Worm (Caenorhabditis elegans): ENCODE data around the gene inft-2.

Gene inft-2

ce11 chrV:13002070-13002469, at the start of gene inft-2:
Gene inft-2, plus strand, starts transcription at chrV:13002317.
- no peak for TF ChIP-seq him-1 (tag; optimal IDR thresholded peaks at IDR 0.05)
- no peak for TF ChIP-seq W03F9.2 (tag; optimal IDR thresholded peaks at IDR 0.05)
- TF ChIP-seq dao-5 (tag; optimal IDR thresholded peaks at IDR 0.05) = no peak

DNA sequence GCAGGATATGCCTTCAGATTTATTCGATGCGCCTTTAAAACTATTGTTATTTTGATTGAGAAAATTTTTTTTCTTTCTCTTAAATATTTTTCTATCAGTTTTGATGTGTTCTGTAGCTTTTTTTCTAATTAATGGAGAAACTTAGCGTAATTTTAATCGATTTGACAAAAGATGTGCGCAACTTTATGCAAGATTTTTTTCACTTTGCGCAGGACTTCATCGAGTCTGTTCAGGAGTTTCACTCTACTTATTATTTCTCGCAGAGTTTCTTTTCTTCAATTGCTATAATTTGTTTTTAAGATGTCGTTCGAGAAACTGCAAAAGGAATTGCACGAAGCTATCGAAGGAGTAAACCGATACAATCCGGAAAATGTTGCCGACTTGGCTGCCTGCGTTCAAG, 48.4 kb upstream of the inft-2 start, which contains the start of gene eif-3.K:
Gene eif-3.K (plus strand): TSS at position 301 of the 400 bp plus-strand sequence.
- TF ChIP-seq him-1 (tag; optimal IDR thresholded peaks at IDR 0.05) (no peak), dao-5 (tag; optimal IDR thresholded peaks at IDR 0.05) (no peak), W03F9.2 (tag; optimal IDR thresholded peaks at IDR 0.05) (no peak)

DNA sequence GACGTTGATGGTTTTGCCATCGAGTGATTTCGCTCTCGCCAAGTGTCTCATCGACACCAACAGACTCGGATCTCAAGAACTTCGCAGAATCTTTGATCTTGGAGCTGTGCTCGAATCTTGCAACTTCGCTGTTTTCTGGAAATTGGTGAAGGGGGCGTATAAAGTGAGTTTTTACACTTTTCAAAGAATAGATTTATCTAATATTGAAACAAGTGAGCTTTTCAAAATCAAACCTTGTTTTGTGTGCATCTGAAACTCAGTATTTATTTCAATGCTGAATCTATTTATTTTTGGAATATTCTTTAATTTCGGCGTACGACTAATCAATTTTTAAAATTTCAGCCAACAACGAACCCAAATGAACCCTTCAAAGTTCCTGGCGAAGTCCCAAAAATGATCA, 47.9 kb upstream of the inft-2 start:
- TF ChIP-seq him-1 (tag; optimal IDR thresholded peaks at IDR 0.05) = no peak
- no peak for TF ChIP-seq dao-5 (tag; optimal IDR thresholded peaks at IDR 0.05)
- TF ChIP-seq W03F9.2 (tag; optimal IDR thresholded peaks at IDR 0.05) = no peak

DNA sequence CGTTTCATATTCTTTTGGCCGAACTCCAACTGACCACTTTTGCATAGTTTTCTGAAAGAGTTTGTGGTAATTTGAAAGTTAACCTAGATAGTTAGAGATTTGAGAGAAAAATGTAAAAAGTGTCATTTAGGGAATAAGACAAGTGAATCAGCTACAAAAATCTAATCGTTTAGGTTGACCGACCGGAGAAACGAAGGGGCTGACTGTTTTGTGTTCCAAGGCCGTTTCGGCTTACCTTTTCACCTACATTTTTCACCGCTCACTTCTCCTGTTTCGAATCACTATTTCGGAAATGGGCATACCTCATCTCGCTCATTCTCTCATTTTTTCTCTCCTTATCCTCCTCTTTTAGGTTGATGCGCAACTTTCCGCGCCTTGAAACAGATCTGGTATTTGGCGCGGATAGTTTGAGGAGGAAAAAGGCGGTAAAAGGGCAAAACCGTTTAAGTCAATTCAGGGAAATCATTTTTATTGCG, 41.0 kb upstream of the inft-2 start, which contains the start of gene mpst-7:
Gene mpst-7 (minus strand): TSS at position 51 of the 476 bp plus-strand sequence.
- no peak for TF ChIP-seq W03F9.2 (tag; optimal IDR thresholded peaks at IDR 0.05)
- TF ChIP-seq dao-5 (tag; optimal IDR thresholded peaks at IDR 0.05) = no peak
- TF ChIP-seq him-1 (tag; optimal IDR thresholded peaks at IDR 0.05) = no peak

DNA sequence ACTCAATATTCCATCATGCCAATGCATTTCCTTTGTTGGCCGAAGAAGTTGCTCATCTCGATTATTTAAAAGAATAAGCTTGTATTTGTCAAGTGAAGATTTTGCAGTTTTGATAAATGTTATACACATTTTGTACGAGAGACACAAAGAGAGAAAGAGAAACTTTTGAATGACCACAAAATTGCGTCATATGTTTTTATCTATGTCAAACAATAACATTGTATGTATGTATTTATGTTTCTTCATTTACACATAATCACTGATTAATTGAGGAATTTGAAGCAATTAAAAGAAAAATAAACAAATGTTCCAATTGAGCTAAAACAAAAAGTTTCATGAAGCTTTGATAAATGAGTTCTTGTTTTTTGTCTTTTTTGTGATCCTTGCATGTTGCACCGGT, 38.9 kb upstream of the inft-2 start, which contains the start of gene hrg-9:
Gene hrg-9 (minus strand): TSS at position 152 of the 400 bp plus-strand sequence.
- TF ChIP-seq him-1 (tag; optimal IDR thresholded peaks at IDR 0.05) (no peak), W03F9.2 (tag; optimal IDR thresholded peaks at IDR 0.05) (no peak)

- TF ChIP-seq W03F9.2 (tag; optimal IDR thresholded peaks at IDR 0.05) (no peak), dao-5 (tag; optimal IDR thresholded peaks at IDR 0.05) (no peak), him-1 (tag; optimal IDR thresholded peaks at IDR 0.05) (no peak)
Observed at ce11 chrV:12964076-12964475, 38.0 kb upstream of the inft-2 start, which contains the start of gene srd-35. Gene srd-35, plus strand, starts transcription at chrV:12964376.

DNA sequence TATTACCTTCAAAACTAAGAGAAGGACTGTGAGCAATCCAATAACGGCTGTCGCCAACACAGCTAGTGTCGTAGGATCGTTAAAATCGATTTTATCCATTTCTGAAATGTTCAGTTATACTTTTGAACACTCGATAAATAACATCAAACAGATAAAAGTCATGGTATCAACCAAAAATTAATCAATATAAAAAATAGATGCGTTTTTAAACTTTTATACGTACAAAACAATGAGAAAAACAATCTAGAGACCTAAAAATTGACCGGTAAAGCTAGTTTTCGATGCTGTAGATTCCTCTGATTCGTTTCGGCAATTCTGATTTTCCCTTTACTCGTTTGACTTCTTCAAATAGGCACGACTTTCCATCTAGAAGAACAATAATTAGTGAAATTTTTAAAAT, 35.0 kb upstream of the inft-2 start, which contains the start of gene R186.3:
Gene R186.3 (minus strand): TSS at position 101 of the 400 bp plus-strand sequence.
- TF ChIP-seq dao-5 (tag; optimal IDR thresholded peaks at IDR 0.05) (no peak), him-1 (tag; optimal IDR thresholded peaks at IDR 0.05) (no peak), W03F9.2 (tag; optimal IDR thresholded peaks at IDR 0.05) (no peak)

DNA sequence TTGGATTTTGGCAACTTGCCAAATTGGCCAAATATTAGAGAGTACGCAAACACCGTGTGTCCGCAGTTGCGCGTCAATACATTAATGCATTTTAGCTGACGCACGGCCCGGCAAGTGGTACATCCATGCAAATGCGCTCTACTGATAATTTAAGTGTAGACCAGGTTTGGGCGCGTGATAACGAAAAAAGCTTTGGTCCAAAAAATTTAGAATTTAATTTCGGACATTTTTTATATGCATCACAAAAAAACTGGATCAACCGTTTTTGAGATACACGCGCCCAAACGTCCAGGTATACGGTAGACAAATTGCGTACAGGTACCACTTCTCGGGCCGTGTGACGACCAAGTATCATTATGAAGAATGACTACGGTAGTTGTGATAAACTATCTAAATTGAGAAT, 34.2 kb upstream of the inft-2 start, which contains the start of gene R186.8:
Gene R186.8 (minus strand): TSS at position 58 of the 403 bp plus-strand sequence.
- TF ChIP-seq W03F9.2 (tag; optimal IDR thresholded peaks at IDR 0.05) (peak; percentile 3), him-1 (tag; optimal IDR thresholded peaks at IDR 0.05) (peak; percentile 55)

- TF ChIP-seq W03F9.2 (tag; optimal IDR thresholded peaks at IDR 0.05) (no peak), dao-5 (tag; optimal IDR thresholded peaks at IDR 0.05) (no peak), him-1 (tag; optimal IDR thresholded peaks at IDR 0.05) (no peak)
Observed at ce11 chrV:12968555-12968954, 33.6 kb upstream of the inft-2 start, which contains the start of gene lin-46. Gene lin-46, plus strand, starts transcription at chrV:12968855.

- TF ChIP-seq him-1 (tag; optimal IDR thresholded peaks at IDR 0.05) (no peak), W03F9.2 (tag; optimal IDR thresholded peaks at IDR 0.05) (peak; percentile 29)
Observed at ce11 chrV:12970575-12971160, 31.4 kb upstream of the inft-2 start, which contains the start of gene pnn-1. Gene pnn-1, plus strand, starts transcription at chrV:12971110.

DNA sequence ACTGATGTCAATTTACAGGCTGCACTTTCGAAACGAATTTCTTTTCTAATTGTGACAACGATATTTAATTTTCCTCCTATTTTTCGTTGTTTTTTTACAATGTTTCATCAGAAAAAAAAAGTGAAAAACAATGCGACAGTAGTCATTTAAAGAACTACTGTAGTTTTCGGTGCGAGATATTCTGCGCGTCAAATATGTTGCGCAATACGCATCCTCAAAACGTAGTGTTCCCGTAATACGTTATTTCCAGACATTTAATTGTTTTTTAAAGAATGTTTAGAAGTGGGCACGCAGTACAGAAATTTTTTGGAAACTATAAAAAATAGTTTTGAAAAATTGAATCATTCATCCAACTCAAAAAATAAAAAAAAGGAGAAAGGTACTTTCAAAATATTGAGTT, 28.1 kb upstream of the inft-2 start:
- TF ChIP-seq W03F9.2 (tag; optimal IDR thresholded peaks at IDR 0.05) (no peak), him-1 (tag; optimal IDR thresholded peaks at IDR 0.05) (no peak), dao-5 (tag; optimal IDR thresholded peaks at IDR 0.05) (no peak)

DNA sequence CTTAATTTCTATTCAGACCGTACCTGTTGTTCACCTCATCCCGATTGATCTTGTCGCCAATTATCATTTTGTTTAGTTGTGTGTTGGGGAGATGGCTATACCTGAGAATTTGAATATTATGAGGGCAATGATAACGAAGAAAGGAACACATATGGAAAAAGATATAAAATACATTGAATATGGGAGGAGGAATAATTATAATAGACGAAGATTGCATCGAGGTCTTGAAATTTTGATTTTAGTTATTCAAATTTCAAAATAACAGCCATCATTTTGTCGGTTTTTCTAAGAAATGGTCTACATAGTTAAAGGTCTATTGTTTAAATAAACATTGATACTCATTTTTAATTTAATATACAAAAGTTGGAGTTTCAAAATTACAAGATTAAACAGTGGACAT, 15.1 kb upstream of the inft-2 start, which contains the start of gene shw-3:
Gene shw-3 (minus strand): TSS at position 101 of the 400 bp plus-strand sequence.
- TF ChIP-seq dao-5 (tag; optimal IDR thresholded peaks at IDR 0.05) (no peak), W03F9.2 (tag; optimal IDR thresholded peaks at IDR 0.05) (no peak)

- TF ChIP-seq him-1 (tag; optimal IDR thresholded peaks at IDR 0.05) = no peak
- no peak for TF ChIP-seq dao-5 (tag; optimal IDR thresholded peaks at IDR 0.05)
- no peak for TF ChIP-seq W03F9.2 (tag; optimal IDR thresholded peaks at IDR 0.05)
Observed at ce11 chrV:12988256-12988655, 13.9 kb upstream of the inft-2 start, which contains the start of gene F15B9.8. Gene F15B9.8, plus strand, starts transcription at chrV:12988556.

- TF ChIP-seq W03F9.2 (tag; optimal IDR thresholded peaks at IDR 0.05) (no peak), him-1 (tag; optimal IDR thresholded peaks at IDR 0.05) (no peak), dao-5 (tag; optimal IDR thresholded peaks at IDR 0.05) (no peak)
Observed at ce11 chrV:12992891-12993290, 9.2 kb upstream of the inft-2 start, which contains the start of the genes F15B9.11 and dsl-7. Gene F15B9.11, minus strand, starts transcription at chrV:12992895. Gene dsl-7, plus strand, starts transcription at chrV:12993150.
